Fruit fly (Drosophila melanogaster) whole organism, embryonic: ENCODE measurements around the gene shv.

Experiments used
- CG1024 ChIP-seq: fragments of 200-800 bp; sonication (Bioruptor generic); IDR thresholded peaks from 2 replicates; pipeline ENCODE4 v1.3.6; 2022; ENCODE audit warnings: missing biosample characterization, missing genetic modification characterization
- CG10462 ChIP-seq: fragments of 200-800 bp; sonication (Bioruptor generic); optimal IDR thresholded peaks from 2 replicates; lab custom pipeline; 2016; ENCODE audit warnings: missing biosample characterization, missing genetic modification characterization
- CG12219 ChIP-seq: fragments of 200-800 bp; sonication (Bioruptor generic); optimal IDR thresholded peaks from 3 replicates; lab custom pipeline; 2018; ENCODE audit warnings: missing biosample characterization, mild to moderate bottlenecking, missing genetic modification characterization
- CG14710 ChIP-seq: fragments of 200-800 bp; sonication (Bioruptor generic); optimal IDR thresholded peaks from 3 replicates; lab custom pipeline; 2019; ENCODE audit warnings: missing biosample characterization, mild to moderate bottlenecking, missing genetic modification characterization, moderate library complexity
- CG15479 ChIP-seq: fragments of 200-800 bp; sonication (Bioruptor generic); optimal IDR thresholded peaks from 3 replicates; lab custom pipeline; 2019; ENCODE audit warnings: missing biosample characterization, mild to moderate bottlenecking, missing genetic modification characterization, moderate library complexity
- CG1602 ChIP-seq: fragments of 200-800 bp; sonication (Bioruptor generic); optimal IDR thresholded peaks from 3 replicates; lab custom pipeline; 2016; ENCODE audit warnings: missing biosample characterization, missing genetic modification characterization
- CG1603 ChIP-seq: fragments of 200-800 bp; sonication (Bioruptor generic); optimal IDR thresholded peaks from 2 replicates; lab custom pipeline; 2019; ENCODE audit warnings: missing biosample characterization, mild to moderate bottlenecking, missing genetic modification characterization, moderate library complexity
- CG17361 ChIP-seq: fragments of 200-800 bp; sonication (Bioruptor generic); IDR thresholded peaks from 3 replicates; pipeline ENCODE4 v1.3.6; 2022; ENCODE audit warnings: missing biosample characterization, missing genetic modification characterization
- CG2202 ChIP-seq: fragments of 200-800 bp; sonication (Bioruptor generic); optimal IDR thresholded peaks from 2 replicates; lab custom pipeline; 2018; ENCODE audit warnings: missing biosample characterization, mild to moderate bottlenecking, missing genetic modification characterization
- CG2875 ChIP-seq: fragments of 200-800 bp; sonication (Bioruptor generic); optimal IDR thresholded peaks from 2 replicates; lab custom pipeline; 2017; ENCODE audit warnings: missing biosample characterization, mild to moderate bottlenecking, missing genetic modification characterization, missing genetic modification reagents
- CG32532 ChIP-seq: fragments of 200-800 bp; sonication (Bioruptor generic); IDR thresholded peaks from 2 replicates; pipeline ENCODE4 v1.3.6; 2022; ENCODE audit warnings: missing biosample characterization, missing genetic modification characterization
- CG3726 ChIP-seq: fragments of 200-800 bp; sonication (Bioruptor generic); IDR thresholded peaks from 3 replicates; pipeline ENCODE4, ENCODE4 v1.3.6; 2022; ENCODE audit warnings: missing biosample characterization, missing genetic modification characterization
- CG5245 ChIP-seq: fragments of 200-800 bp; sonication (Bioruptor generic); optimal IDR thresholded peaks from 3 replicates; lab custom pipeline; 2016; ENCODE audit warnings: missing biosample characterization, missing genetic modification characterization
- CG6254 ChIP-seq: fragments of 200-800 bp; sonication (Bioruptor generic); optimal IDR thresholded peaks from 3 replicates; lab custom pipeline; 2017; ENCODE audit warnings: mild to moderate bottlenecking, missing biosample characterization, missing genetic modification reagents, missing genetic modification characterization
- CG7556 ChIP-seq: fragments of 200-800 bp; sonication (Bioruptor generic); optimal IDR thresholded peaks from 2 replicates; lab custom pipeline; 2017; ENCODE audit warnings: missing biosample characterization, mild to moderate bottlenecking, missing genetic modification characterization
- CG8388 ChIP-seq: fragments of 200-800 bp; sonication (Bioruptor generic); optimal IDR thresholded peaks from 2 replicates; lab custom pipeline; 2019; ENCODE audit warnings: missing biosample characterization, mild to moderate bottlenecking, missing genetic modification characterization, moderate library complexity
- CkIIα-i1 ChIP-seq: fragments of 200-800 bp; sonication (Bioruptor generic); IDR thresholded peaks from 2 replicates; pipeline ENCODE4 v1.3.6; 2022; ENCODE audit warnings: missing biosample characterization, missing genetic modification characterization
- Dek ChIP-seq: fragments of 200-800 bp; sonication (Bioruptor generic); optimal IDR thresholded peaks from 3 replicates; lab custom pipeline; 2019; ENCODE audit warnings: missing biosample characterization, mild to moderate bottlenecking, missing genetic modification characterization, moderate library complexity
- Dfd ChIP-seq, 2 experiments: fragments of >200 bp; optimal IDR thresholded peaks; 2 replicates each; lab custom pipeline; 2017; ENCODE audit warnings: missing biosample characterization in 2 of 2, missing genetic modification characterization in 2 of 2
- Dip3 ChIP-seq: fragments of 200-800 bp; sonication (Bioruptor generic); optimal IDR thresholded peaks from 3 replicates; lab custom pipeline; 2016; ENCODE audit warnings: missing biosample characterization, missing genetic modification characterization
- Doc2 ChIP-seq: fragments of 200-800 bp; sonication (Bioruptor generic); IDR thresholded peaks from 2 replicates; pipeline ENCODE4 v1.3.6; 2022; ENCODE audit warnings: missing biosample characterization, missing genetic modification characterization
- GATAe ChIP-seq: fragments of 200-800 bp; sonication (Bioruptor generic); conservative IDR thresholded peaks from 2 replicates; pipeline ENCODE4 v1.3.6; 2022; ENCODE audit warnings: missing biosample characterization, missing genetic modification characterization
- HLH4C ChIP-seq: fragments of 200-800 bp; sonication (Bioruptor generic); IDR thresholded peaks from 3 replicates; pipeline ENCODE4 v1.3.6; 2022; ENCODE audit warnings: missing biosample characterization, missing genetic modification characterization; ENCODE audit not compliant: partially characterized antibody
- Hey ChIP-seq: fragments of 200-800 bp; sonication (Bioruptor generic); optimal IDR thresholded peaks from 3 replicates; lab custom pipeline; 2018; ENCODE audit warnings: missing biosample characterization, mild to moderate bottlenecking, missing genetic modification characterization
- HmgZ ChIP-seq: fragments of 200-800 bp; sonication (Bioruptor generic); optimal IDR thresholded peaks from 2 replicates; lab custom pipeline; 2018; ENCODE audit warnings: missing biosample characterization, mild to moderate bottlenecking, missing genetic modification characterization
- Hsf ChIP-seq: fragments of 200-800 bp; sonication (Bioruptor generic); optimal IDR thresholded peaks from 3 replicates; lab custom pipeline; 2016; ENCODE audit warnings: missing biosample characterization, missing genetic modification characterization
- Lim3 ChIP-seq: fragments of 200-800 bp; sonication (Bioruptor generic); IDR thresholded peaks from 2 replicates; pipeline ENCODE4 v1.3.6; 2022; ENCODE audit warnings: missing biosample characterization, missing genetic modification characterization
- Spps ChIP-seq: fragments of 200-800 bp; sonication (Bioruptor generic); optimal IDR thresholded peaks from 2 replicates; lab custom pipeline; 2018; ENCODE audit warnings: missing biosample characterization, mild to moderate bottlenecking, missing genetic modification characterization
- Sry-δ ChIP-seq: fragments of 200-800 bp; sonication (Bioruptor generic); optimal IDR thresholded peaks from 2 replicates; lab custom pipeline; 2016; ENCODE audit warnings: missing biosample characterization, missing genetic modification characterization
- YL-1 ChIP-seq: fragments of 200-800 bp; sonication (Bioruptor generic); optimal IDR thresholded peaks from 3 replicates; lab custom pipeline; 2017; ENCODE audit warnings: missing biosample characterization, mild to moderate bottlenecking, missing genetic modification characterization
- br ChIP-seq: fragments of >200 bp; optimal IDR thresholded peaks from 2 replicates; lab custom pipeline; 2017
- cwo ChIP-seq: fragments of 200-800 bp; sonication (Bioruptor generic); optimal IDR thresholded peaks from 3 replicates; lab custom pipeline; 2017; ENCODE audit warnings: missing biosample characterization, missing genetic modification characterization, mild to moderate bottlenecking, moderate library complexity, missing genetic modification reagents
- dati ChIP-seq: fragments of 200-800 bp; sonication (Bioruptor generic); IDR thresholded peaks from 2 replicates; pipeline ENCODE4 v1.3.6; 2022; ENCODE audit warnings: missing biosample characterization, missing genetic modification characterization
- dm ChIP-seq: fragments of 200-800 bp; sonication (Bioruptor generic); optimal IDR thresholded peaks from 3 replicates; lab custom pipeline; 2016; ENCODE audit warnings: missing biosample characterization, missing genetic modification characterization
- fd102C ChIP-seq: fragments of 200-800 bp; sonication (Bioruptor generic); optimal IDR thresholded peaks from 2 replicates; lab custom pipeline; 2018; ENCODE audit warnings: missing biosample characterization, mild to moderate bottlenecking, missing genetic modification characterization, moderate library complexity
- fd3F ChIP-seq: fragments of 200-800 bp; sonication (Bioruptor generic); optimal IDR thresholded peaks from 2 replicates; lab custom pipeline; 2018; ENCODE audit warnings: missing biosample characterization, mild to moderate bottlenecking, missing genetic modification characterization, moderate library complexity
- gcm ChIP-seq: fragments of 200-800 bp; sonication (Bioruptor generic); optimal IDR thresholded peaks from 2 replicates; lab custom pipeline; 2019; ENCODE audit warnings: missing biosample characterization, mild to moderate bottlenecking, missing genetic modification characterization, moderate library complexity
- lilli ChIP-seq: fragments of 200-800 bp; sonication (Bioruptor generic); optimal IDR thresholded peaks from 3 replicates; lab custom pipeline; 2016; ENCODE audit warnings: missing biosample characterization, missing genetic modification characterization
- nau ChIP-seq: fragments of 200-800 bp; sonication (Bioruptor generic); optimal IDR thresholded peaks from 3 replicates; lab custom pipeline; 2017; ENCODE audit warnings: missing biosample characterization, mild to moderate bottlenecking, missing genetic modification characterization, missing genetic modification reagents
- nom ChIP-seq: fragments of 200-800 bp; sonication (Bioruptor generic); optimal IDR thresholded peaks from 2 replicates; lab custom pipeline; 2017; ENCODE audit warnings: missing biosample characterization, missing genetic modification characterization, mild to moderate bottlenecking, moderate library complexity, missing genetic modification reagents
- oc ChIP-seq: fragments of 200-800 bp; sonication (Bioruptor generic); optimal IDR thresholded peaks from 2 replicates; lab custom pipeline; 2018; ENCODE audit warnings: missing biosample characterization, mild to moderate bottlenecking, missing genetic modification characterization, moderate library complexity
- onecut ChIP-seq: fragments of 200-800 bp; sonication (Bioruptor generic); IDR thresholded peaks from 2 replicates; pipeline ENCODE4 v1.3.6; 2022; ENCODE audit warnings: missing biosample characterization, missing genetic modification characterization
- otp ChIP-seq: fragments of 200-800 bp; sonication (Bioruptor generic); IDR thresholded peaks from 3 replicates; pipeline ENCODE4, ENCODE4 v1.3.6; 2022; ENCODE audit warnings: missing biosample characterization, missing genetic modification characterization
- prd ChIP-seq, 3 experiments: fragments of >200 bp in 2 of 3; fragments of 200-800 bp in 1 of 3; sonication (Bioruptor generic) in 1 of 3; optimal IDR thresholded peaks in 2 of 3; IDR thresholded peaks in 1 of 3; 2 replicates in 2 of 3; 3 replicates in 1 of 3; pipeline versions ENCODE4 v1.3.6 to Lab custom; 2017 to 2022; ENCODE audit warnings: missing biosample characterization in 1 of 3, missing genetic modification characterization in 1 of 3
- scrt ChIP-seq: fragments of 200-800 bp; sonication (Bioruptor generic); optimal IDR thresholded peaks from 2 replicates; lab custom pipeline; 2018; ENCODE audit warnings: missing biosample characterization, mild to moderate bottlenecking, missing genetic modification characterization, moderate library complexity
- sr ChIP-seq: fragments of 200-800 bp; sonication (Bioruptor generic); IDR thresholded peaks from 3 replicates; pipeline ENCODE4 v1.3.6; 2022; ENCODE audit warnings: missing biosample characterization, missing genetic modification characterization
- twi ChIP-seq: fragments of 200-800 bp; optimal IDR thresholded peaks from 2 replicates; lab custom pipeline; 2019; ENCODE audit warnings: missing biosample characterization, mild to moderate bottlenecking, missing genetic modification characterization, moderate library complexity
- tx ChIP-seq: fragments of 200-800 bp; sonication (Bioruptor generic); optimal IDR thresholded peaks from 2 replicates; lab custom pipeline; 2016; ENCODE audit warnings: missing biosample characterization, missing genetic modification characterization
- z ChIP-seq: fragments of 200-800 bp; sonication (Bioruptor generic); IDR thresholded peaks from 3 replicates; pipeline ENCODE4 v1.3.6; 2022; ENCODE audit warnings: missing biosample characterization, missing genetic modification characterization

shv gene

dm6 chr2L:430820-431628, 21.9 kb upstream of the shv start, which contains the start of gene ex (continued):
- TF ChIP-seq cwo (peak; percentile 40), CG12219 (GFP tag; lab: Kevin White, UChicago) (peak; percentile 81), Lim3 (GFP tag; lab: Robert Waterston, UW) (no peak), onecut (peak; percentile 60), nau (GFP tag; lab: Kevin White, UChicago) (peak; percentile 58), oc (tag; lab: Kevin White, UChicago) (peak; percentile 35), CG1024 (GFP tag; lab: Robert Waterston, UW) (no peak), CG7556 (GFP tag; lab: Kevin White, UChicago) (peak; percentile 33), YL-1 (GFP tag; lab: Kevin White, UChicago) (peak; percentile 35), CG6254 (GFP tag; lab: Kevin White, UChicago) (peak; percentile 57), twi (tag; lab: Kevin White, UChicago) (peak; percentile 39), CG14710 (tag; lab: Kevin White, UChicago) (peak; percentile 48), sr (GFP tag; lab: Robert Waterston, UW) (0 out of 3 replicates have a peak, but pooled peaks have one; percentile 21), nom (GFP tag; lab: Kevin White, UChicago) (peak; percentile 84), CG1603 (tag; lab: Kevin White, UChicago) (peak; percentile 22), CG17361 (no peak), Dfd (GFP tag; optimal IDR thresholded peaks at IDR 0.05; lab: Kevin White, UChicago) (no peak), dati (no peak), dm (peak; percentile 12), lilli (GFP tag; lab: Kevin White, UChicago) (peak; percentile 15), gcm (GFP tag; lab: Kevin White, UChicago) (peak; percentile 61), CG2202 (tag; lab: Kevin White, UChicago) (peak; percentile 70), Doc2 (no peak), CG32532 (GFP tag; lab: Robert Waterston, UW) (peak; percentile 8; the same call in 1 of the 2 replicates), Hey (tag; lab: Kevin White, UChicago) (peak; percentile 73), scrt (GFP tag; lab: Kevin White, UChicago) (peak; percentile 56), CG3726 (GFP tag; lab: Robert Waterston, UW) (no peak), CG5245 (GFP tag; lab: Kevin White, UChicago) (no peak), CG10462 (GFP tag; lab: Kevin White, UChicago) (peak; percentile 29), GATAe (GFP tag; lab: Robert Waterston, UW) (no peak), tx (GFP tag; lab: Kevin White, UChicago) (no peak), CG1602 (GFP tag; lab: Kevin White, UChicago) (no peak), CkIIα-i1 (GFP tag; lab: Robert Waterston, UW) (no peak), Sry-δ (GFP tag; lab: Kevin White, UChicago) (no peak), HmgZ (tag; lab: Kevin White, UChicago) (peak; percentile 65), Dip3 (no peak), br (lab: Kevin White, UChicago) (no peak), prd (optimal IDR thresholded peaks at IDR 0.05; lab: Kevin White, UChicago) (no peak), prd (GFP tag; IDR thresholded peaks at IDR 0.05; lab: Robert Waterston, UW) (no peak), Dek (tag; lab: Kevin White, UChicago) (peak; percentile 44), Hsf (GFP tag; lab: Kevin White, UChicago) (peak; percentile 21), HLH4C (GFP tag; lab: Robert Waterston, UW) (peak; percentile 43; the same call in 1 of the 3 replicates), Spps (peak; percentile 9), fd3F (GFP tag; lab: Kevin White, UChicago) (peak; percentile 20), CG15479 (GFP tag; lab: Kevin White, UChicago) (no peak), z (GFP tag; lab: Robert Waterston, UW) (0 out of 3 replicates have a peak, but pooled peaks have one; percentile 45), CG2875 (GFP tag; lab: Kevin White, UChicago) (peak; percentile 80), fd102C (peak; percentile 61), CG8388 (peak; percentile 18), otp (GFP tag; lab: Robert Waterston, UW) (peak; percentile 16; the same call in 1 of the 3 replicates)
